Worm (Caenorhabditis elegans): Measurements from ENCODE around the gene F12A10.6.

DNA sequence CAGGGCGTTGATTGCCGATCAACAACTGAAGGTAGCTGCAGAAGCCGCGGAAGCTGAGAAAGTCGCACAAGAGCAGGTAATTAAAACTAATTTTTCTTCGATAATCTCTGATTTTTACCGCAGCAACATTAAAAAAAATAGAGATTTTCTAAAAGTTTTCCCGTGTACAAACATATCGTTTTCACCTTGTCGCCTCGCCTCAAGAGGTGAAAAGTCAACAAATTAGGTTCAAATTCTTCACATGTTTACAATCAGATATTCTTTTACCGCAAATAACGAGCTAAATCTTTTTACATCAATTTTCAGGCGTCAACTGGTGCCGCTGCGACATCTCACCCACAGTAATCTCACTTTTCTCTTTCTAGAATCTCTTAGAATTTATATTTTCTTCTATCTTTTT lies 19.4 kb downstream of the F12A10.6 start, which contains the start of gene ilcr-2:
- TF ChIP-seq unc-62 (GFP tag; optimal IDR thresholded peaks at IDR 0.05) (no peak), nhr-77 (tag; optimal IDR thresholded peaks at IDR 0.05) (no peak), ama-1 (optimal IDR thresholded peaks at IDR 0.05) (no peak), nhr-25 (tag; optimal IDR thresholded peaks at IDR 0.05) (no peak), nhr-11 (tag; optimal IDR thresholded peaks at IDR 0.05) (no peak), lsy-2 (tag; optimal IDR thresholded peaks at IDR 0.05) (no peak), skn-1 (tag; optimal IDR thresholded peaks at IDR 0.05) (no peak), nhr-12 (tag; optimal IDR thresholded peaks at IDR 0.05) (no peak), peb-1 (tag; optimal IDR thresholded peaks at IDR 0.05) (no peak), nhr-10 (tag; optimal IDR thresholded peaks at IDR 0.05) (no peak), R02D3.7 (tag; optimal IDR thresholded peaks at IDR 0.05) (no peak)

Measured in whole organism, L2 larva.